Fruit fly (Drosophila melanogaster) whole organism, embryonic: ENCODE results near the gene smg.

Experiments used
- B-H1 ChIP-seq: fragments of 200-800 bp; sonication (Bioruptor generic); IDR thresholded peaks from 3 replicates; pipeline ENCODE4 v1.3.6; 2022; ENCODE audit warnings: missing biosample characterization, missing genetic modification characterization
- Bgb ChIP-seq: fragments of 200-800 bp; sonication (Bioruptor generic); IDR thresholded peaks from 2 replicates; pipeline ENCODE4 v1.3.6; 2022; ENCODE audit warnings: missing biosample characterization, missing genetic modification characterization; ENCODE audit not compliant: partially characterized antibody
- CG10959 ChIP-seq: fragments of 200-800 bp; sonication (Bioruptor generic); IDR thresholded peaks from 2 replicates; pipeline ENCODE4 v1.3.6; 2022; ENCODE audit warnings: missing biosample characterization, missing genetic modification characterization
- CG11696 ChIP-seq: fragments of 200-800 bp; sonication (Bioruptor generic); IDR thresholded peaks from 2 replicates; pipeline ENCODE4 v1.3.6; 2022; ENCODE audit warnings: missing biosample characterization, missing genetic modification characterization
- CG11723 ChIP-seq: fragments of 200-800 bp; sonication (Bioruptor generic); optimal IDR thresholded peaks from 2 replicates; lab custom pipeline; 2017; ENCODE audit warnings: missing biosample characterization, mild to moderate bottlenecking, missing genetic modification characterization
- CG12071 ChIP-seq: fragments of 200-800 bp; sonication (Bioruptor generic); optimal IDR thresholded peaks from 3 replicates; lab custom pipeline; 2018; ENCODE audit warnings: missing biosample characterization, mild to moderate bottlenecking, missing genetic modification characterization
- CG12236 ChIP-seq: fragments of 200-800 bp; sonication (Bioruptor generic); optimal IDR thresholded peaks from 2 replicates; lab custom pipeline; 2016; ENCODE audit warnings: missing biosample characterization, missing genetic modification characterization
- CG14441 ChIP-seq: fragments of 200-800 bp; sonication (Bioruptor generic); IDR thresholded peaks from 2 replicates; pipeline ENCODE4 v1.3.6; 2022; ENCODE audit warnings: missing biosample characterization, missing genetic modification characterization
- CG15514 ChIP-seq: fragments of 200-800 bp; sonication (Bioruptor generic); optimal IDR thresholded peaks from 3 replicates; lab custom pipeline; 2017; ENCODE audit warnings: missing biosample characterization, missing genetic modification characterization, mild to moderate bottlenecking, moderate library complexity, missing genetic modification reagents
- CG18262 ChIP-seq: fragments of 200-800 bp; optimal IDR thresholded peaks from 3 replicates; lab custom pipeline; 2019; ENCODE audit warnings: missing biosample characterization, mild to moderate bottlenecking, missing genetic modification characterization, moderate library complexity
- CG18476 ChIP-seq: fragments of 200-800 bp; sonication (Bioruptor generic); optimal IDR thresholded peaks from 2 replicates; lab custom pipeline; 2016; ENCODE audit warnings: missing biosample characterization, mild to moderate bottlenecking, missing genetic modification characterization
- CG2129 ChIP-seq: fragments of 200-800 bp; sonication (Bioruptor generic); IDR thresholded peaks from 2 replicates; pipeline ENCODE4 v1.3.6; 2022; ENCODE audit warnings: missing biosample characterization, missing genetic modification characterization; ENCODE audit not compliant: partially characterized antibody
- CG30020 ChIP-seq: fragments of 200-800 bp; optimal IDR thresholded peaks from 2 replicates; lab custom pipeline; 2019; ENCODE audit warnings: missing biosample characterization, mild to moderate bottlenecking, missing genetic modification characterization, moderate library complexity
- CG3065 ChIP-seq: fragments of 200-800 bp; sonication (Bioruptor generic); optimal IDR thresholded peaks from 2 replicates; lab custom pipeline; 2016; ENCODE audit warnings: missing biosample characterization, missing genetic modification characterization
- CG3847 ChIP-seq: fragments of 200-800 bp; sonication (Bioruptor generic); IDR thresholded peaks from 2 replicates; pipeline ENCODE4 v1.3.6; 2022; ENCODE audit warnings: missing biosample characterization, missing genetic modification characterization
- CG4360 ChIP-seq: fragments of 200-800 bp; sonication (Bioruptor generic); IDR thresholded peaks from 2 replicates; pipeline ENCODE4 v1.3.6; 2022; ENCODE audit warnings: missing biosample characterization, missing genetic modification characterization
- CG6791 ChIP-seq: fragments of 200-800 bp; sonication (Bioruptor generic); IDR thresholded peaks from 3 replicates; pipeline ENCODE4 v1.3.6; 2022; ENCODE audit warnings: missing biosample characterization, missing genetic modification characterization; ENCODE audit not compliant: partially characterized antibody
- CG7928 ChIP-seq: fragments of 200-800 bp; sonication (Bioruptor generic); optimal IDR thresholded peaks from 2 replicates; lab custom pipeline; 2017; ENCODE audit warnings: missing biosample characterization, mild to moderate bottlenecking, missing genetic modification characterization
- CG7963 ChIP-seq: fragments of 200-800 bp; sonication (Bioruptor generic); IDR thresholded peaks from 3 replicates; pipeline ENCODE4 v1.3.6; 2022; ENCODE audit warnings: missing biosample characterization, missing genetic modification characterization; ENCODE audit not compliant: partially characterized antibody
- CG8924 ChIP-seq: fragments of 200-800 bp; optimal IDR thresholded peaks from 3 replicates; lab custom pipeline; 2019; ENCODE audit warnings: missing biosample characterization, mild to moderate bottlenecking, missing genetic modification characterization, moderate library complexity
- CG9876 ChIP-seq: fragments of 200-800 bp; sonication (Bioruptor generic); optimal IDR thresholded peaks from 2 replicates; lab custom pipeline; 2016; ENCODE audit warnings: missing biosample characterization, missing genetic modification characterization
- Camta ChIP-seq: fragments of 200-800 bp; sonication (Bioruptor generic); optimal IDR thresholded peaks from 2 replicates; lab custom pipeline; 2016; ENCODE audit warnings: missing biosample characterization, missing genetic modification characterization
- CkIIα-i1 ChIP-seq: fragments of 200-800 bp; sonication (Bioruptor generic); IDR thresholded peaks from 2 replicates; pipeline ENCODE4 v1.3.6; 2022; ENCODE audit warnings: missing biosample characterization, missing genetic modification characterization
- D ChIP-seq, 2 experiments: fragments of 200-800 bp in 1 of 2; fragments of >200 bp in 1 of 2; sonication (Bioruptor generic) in 1 of 2; optimal IDR thresholded peaks; 2 replicates in 1 of 2; 3 replicates in 1 of 2; lab custom pipeline; 2017; ENCODE audit warnings: mild to moderate bottlenecking in 1 of 2, missing biosample characterization in 1 of 2, missing genetic modification characterization in 1 of 2, missing genetic modification reagents in 1 of 2
- HmgZ ChIP-seq: fragments of 200-800 bp; sonication (Bioruptor generic); optimal IDR thresholded peaks from 2 replicates; lab custom pipeline; 2018; ENCODE audit warnings: missing biosample characterization, mild to moderate bottlenecking, missing genetic modification characterization
- Hr39 ChIP-seq: fragments of >200 bp; optimal IDR thresholded peaks from 2 replicates; lab custom pipeline; 2017
- MESR4 ChIP-seq: fragments of 200-800 bp; sonication (Bioruptor generic); optimal IDR thresholded peaks from 2 replicates; lab custom pipeline; 2018; ENCODE audit warnings: missing biosample characterization, mild to moderate bottlenecking, missing genetic modification characterization, moderate library complexity
- MTF-1 ChIP-seq: fragments of 200-800 bp; sonication (Bioruptor generic); optimal IDR thresholded peaks from 2 replicates; lab custom pipeline; 2018; ENCODE audit warnings: missing biosample characterization, mild to moderate bottlenecking, missing genetic modification characterization, borderline replicate concordance
- Max ChIP-seq: fragments of 200-800 bp; sonication (Bioruptor generic); optimal IDR thresholded peaks from 2 replicates; lab custom pipeline; 2016; ENCODE audit warnings: missing biosample characterization, mild to moderate bottlenecking, missing genetic modification characterization
- Myb ChIP-seq: fragments of 200-800 bp; sonication (Bioruptor generic); optimal IDR thresholded peaks from 2 replicates; lab custom pipeline; 2016; ENCODE audit warnings: missing biosample characterization, missing genetic modification characterization
- Sry-β ChIP-seq: fragments of 200-800 bp; sonication (Bioruptor generic); optimal IDR thresholded peaks from 2 replicates; lab custom pipeline; 2018; ENCODE audit warnings: missing biosample characterization, mild to moderate bottlenecking, missing genetic modification characterization, moderate library complexity
- Sry-δ ChIP-seq: fragments of 200-800 bp; sonication (Bioruptor generic); optimal IDR thresholded peaks from 2 replicates; lab custom pipeline; 2016; ENCODE audit warnings: missing biosample characterization, missing genetic modification characterization
- Usf ChIP-seq: fragments of 200-800 bp; sonication (Bioruptor generic); optimal IDR thresholded peaks from 2 replicates; lab custom pipeline; 2017; ENCODE audit warnings: missing genotype, missing biosample characterization, missing genetic modification characterization
- YL-1 ChIP-seq: fragments of 200-800 bp; sonication (Bioruptor generic); optimal IDR thresholded peaks from 3 replicates; lab custom pipeline; 2017; ENCODE audit warnings: missing biosample characterization, mild to moderate bottlenecking, missing genetic modification characterization
- ara ChIP-seq: fragments of 200-800 bp; sonication (Bioruptor generic); IDR thresholded peaks from 2 replicates; pipeline ENCODE4 v1.3.6; 2022; ENCODE audit warnings: missing biosample characterization, missing genetic modification characterization
- disco-r ChIP-seq: fragments of 200-800 bp; sonication (Bioruptor generic); optimal IDR thresholded peaks from 2 replicates; lab custom pipeline; 2016; ENCODE audit warnings: missing biosample characterization, missing genetic modification characterization
- dm ChIP-seq: fragments of 200-800 bp; sonication (Bioruptor generic); optimal IDR thresholded peaks from 3 replicates; lab custom pipeline; 2016; ENCODE audit warnings: missing biosample characterization, missing genetic modification characterization
- gsb ChIP-seq: fragments of 200-800 bp; sonication (Bioruptor generic); IDR thresholded peaks from 2 replicates; pipeline ENCODE4 v1.3.6; 2022; ENCODE audit warnings: missing biosample characterization, missing genetic modification characterization
- jigr1 ChIP-seq: fragments of 200-800 bp; sonication (Bioruptor generic); IDR thresholded peaks from 3 replicates; pipeline ENCODE4 v1.3.6; 2022; ENCODE audit warnings: missing biosample characterization, missing genetic modification characterization
- kah ChIP-seq: fragments of 200-800 bp; sonication (Bioruptor generic); optimal IDR thresholded peaks from 2 replicates; lab custom pipeline; 2018; ENCODE audit warnings: missing biosample characterization, mild to moderate bottlenecking, missing genetic modification characterization
- kay ChIP-seq: fragments of 200-800 bp; sonication (Bioruptor generic); optimal IDR thresholded peaks from 2 replicates; lab custom pipeline; 2016; ENCODE audit warnings: missing biosample characterization, missing genetic modification characterization
- knrl ChIP-seq: fragments of 200-800 bp; sonication (Bioruptor generic); IDR thresholded peaks from 3 replicates; pipeline ENCODE4 v1.3.6; 2022; ENCODE audit warnings: missing biosample characterization, missing genetic modification characterization; ENCODE audit not compliant: partially characterized antibody
- lbe ChIP-seq: fragments of 200-800 bp; sonication (Bioruptor generic); optimal IDR thresholded peaks from 2 replicates; lab custom pipeline; 2016; ENCODE audit warnings: missing biosample characterization, mild to moderate bottlenecking, missing genetic modification characterization
- pros ChIP-seq: fragments of 200-800 bp; sonication (Bioruptor generic); optimal IDR thresholded peaks from 3 replicates; lab custom pipeline; 2019; ENCODE audit warnings: missing biosample characterization, mild to moderate bottlenecking, missing genetic modification characterization, moderate library complexity
- ranshi ChIP-seq: fragments of 200-800 bp; sonication (Bioruptor generic); IDR thresholded peaks from 2 replicates; pipeline ENCODE4 v1.3.6; 2022; ENCODE audit warnings: missing biosample characterization, missing genetic modification characterization
- slp2 ChIP-seq: fragments of 200-800 bp; sonication (Bioruptor generic); optimal IDR thresholded peaks from 2 replicates; lab custom pipeline; 2016; ENCODE audit warnings: missing biosample characterization, missing genetic modification characterization
- stwl ChIP-seq: fragments of 200-800 bp; sonication (Bioruptor generic); optimal IDR thresholded peaks from 3 replicates; lab custom pipeline; 2018; ENCODE audit warnings: missing biosample characterization, mild to moderate bottlenecking, missing genetic modification characterization, moderate library complexity
- trem ChIP-seq: fragments of 200-800 bp; optimal IDR thresholded peaks from 3 replicates; lab custom pipeline; 2019; ENCODE audit warnings: missing biosample characterization, mild to moderate bottlenecking, missing genetic modification characterization, moderate library complexity
- unc-4 ChIP-seq: fragments of 200-800 bp; sonication (Bioruptor generic); IDR thresholded peaks from 2 replicates; pipeline ENCODE4 v1.3.6; 2022; ENCODE audit warnings: missing biosample characterization, missing genetic modification characterization; ENCODE audit not compliant: partially characterized antibody
- wor ChIP-seq: fragments of 200-800 bp; sonication (Bioruptor generic); IDR thresholded peaks from 2 replicates; pipeline ENCODE4 v1.3.6; 2022; ENCODE audit warnings: missing biosample characterization, missing genetic modification characterization

The smg gene

DNA sequence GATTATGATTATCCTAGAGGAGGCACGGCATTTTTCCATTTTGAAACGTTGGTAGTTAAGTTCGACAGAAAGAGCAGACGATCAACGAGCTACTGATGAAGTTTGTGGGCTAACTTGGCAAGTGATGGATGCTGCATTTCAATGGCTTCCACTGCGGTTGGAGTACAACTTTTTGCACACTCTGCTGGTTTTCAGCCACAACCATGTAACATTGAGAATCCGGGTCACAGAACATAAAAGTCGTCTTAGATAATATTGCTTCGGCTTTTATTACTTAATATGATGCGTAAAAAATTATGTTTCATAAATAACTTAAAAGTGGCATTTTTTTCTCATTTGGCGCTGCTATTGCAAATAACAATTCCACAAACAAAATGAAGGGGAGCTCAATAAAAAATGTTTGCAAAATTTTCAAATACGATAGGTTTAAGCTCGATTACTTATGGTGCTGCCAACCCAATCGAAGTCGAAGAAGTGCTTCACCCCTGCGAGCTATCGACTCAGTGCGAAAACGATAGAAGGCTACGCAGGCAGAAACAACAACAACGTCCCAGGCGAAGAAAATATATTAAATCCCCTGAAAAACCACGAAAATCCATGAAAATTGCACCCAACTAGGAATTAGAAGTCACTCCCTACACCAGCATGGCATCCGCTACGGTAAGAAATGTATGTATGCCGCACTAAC is 31.3 kb downstream of the smg start, which contains the start of the genes CG5653 and CG5021 (continued):
- TF ChIP-seq CG9876 (GFP tag; lab: Kevin White, UChicago) (no peak), Usf (GFP tag; lab: Kevin White, UChicago) (no peak), CG14441 (GFP tag; lab: Robert Waterston, UW) (no peak), CG18476 (GFP tag; lab: Kevin White, UChicago) (no peak), D (optimal IDR thresholded peaks at IDR 0.05; lab: Kevin White, UChicago) (no peak), D (GFP tag; optimal IDR thresholded peaks at IDR 0.05; lab: Kevin White, UChicago) (no peak), CG8924 (tag; lab: Kevin White, UChicago) (no peak), CG12236 (GFP tag; lab: Kevin White, UChicago) (no peak), Myb (GFP tag; lab: Kevin White, UChicago) (peak; percentile 68), CG4360 (GFP tag; lab: Robert Waterston, UW) (peak; percentile 81), CG30020 (tag; lab: Kevin White, UChicago) (no peak), trem (tag; lab: Kevin White, UChicago) (peak; percentile 98), HmgZ (tag; lab: Kevin White, UChicago) (peak; percentile 47), CkIIα-i1 (GFP tag; lab: Robert Waterston, UW) (no peak), MESR4 (GFP tag; lab: Kevin White, UChicago) (peak; percentile 48), MTF-1 (GFP tag; lab: Kevin White, UChicago) (no peak), CG7963 (peak; percentile 68), pros (no peak), knrl (peak; percentile 59), YL-1 (GFP tag; lab: Kevin White, UChicago) (no peak), stwl (tag; lab: Kevin White, UChicago) (peak; percentile 53), Bgb (peak; percentile 75; the same call in 1 of the 2 replicates), Camta (GFP tag; lab: Kevin White, UChicago) (no peak), CG2129 (GFP tag; lab: Robert Waterston, UW) (no peak), CG12071 (GFP tag; lab: Kevin White, UChicago) (no peak), disco-r (GFP tag; lab: Kevin White, UChicago) (no peak), jigr1 (no peak), B-H1 (GFP tag; lab: Robert Waterston, UW) (no peak), Sry-β (no peak), unc-4 (GFP tag; lab: Robert Waterston, UW) (peak; percentile 57), lbe (GFP tag; lab: Kevin White, UChicago) (no peak), CG3847 (GFP tag; lab: Robert Waterston, UW) (peak; percentile 59), wor (GFP tag; lab: Robert Waterston, UW) (no peak), slp2 (GFP tag; lab: Kevin White, UChicago) (no peak), kah (GFP tag; lab: Kevin White, UChicago) (no peak), dm (GFP tag; lab: Kevin White, UChicago) (no peak), CG10959 (GFP tag; lab: Robert Waterston, UW) (no peak), kay (no peak), CG11696 (no peak), gsb (GFP tag; lab: Robert Waterston, UW) (no peak), ranshi (no peak), CG7928 (GFP tag; lab: Kevin White, UChicago) (peak; percentile 93), Hr39 (lab: Kevin White, UChicago) (no peak), CG11723 (no peak), CG3065 (GFP tag; lab: Kevin White, UChicago) (no peak), Sry-δ (GFP tag; lab: Kevin White, UChicago) (peak; percentile 88), CG18262 (tag; lab: Kevin White, UChicago) (no peak), CG6791 (GFP tag; lab: Robert Waterston, UW) (peak; percentile 75; the same call in 2 of the 3 replicates), Max (GFP tag; lab: Kevin White, UChicago) (no peak), ara (no peak), CG15514 (GFP tag; lab: Kevin White, UChicago) (peak; percentile 55)
